Fruit fly (Drosophila melanogaster): ENCODE measurements around the gene CG9917.
A peak's percentile ranks its signal among the peaks of the same experiment; 100 is the strongest.

The CG9917 gene

DNA sequence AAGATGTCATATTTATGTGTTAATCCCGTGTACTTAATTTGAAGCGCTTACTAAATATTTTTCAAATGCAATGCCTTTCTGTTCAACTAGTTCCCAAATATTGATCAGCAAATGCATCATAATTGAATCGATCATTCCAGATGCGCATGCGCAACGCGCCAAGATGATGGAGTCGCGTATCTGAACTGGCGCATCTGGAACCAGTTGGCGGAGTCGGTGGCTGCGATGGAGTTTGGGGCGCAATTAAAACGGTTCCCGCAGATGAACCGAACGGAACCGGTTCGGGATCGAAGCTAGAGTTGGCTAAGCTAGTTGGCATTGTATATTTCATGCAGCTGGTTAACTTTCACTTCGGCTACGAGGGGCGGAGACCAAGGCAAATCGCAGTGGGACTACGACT is 2.4 kb upstream of the CG9917 start, which contains the start of gene CalpC (continued):
- TF ChIP-seq CG10654 (GFP tag; optimal IDR thresholded peaks at IDR 0.05), result no peak
- TF ChIP-seq CG11398 (GFP tag; optimal IDR thresholded peaks at IDR 0.05), result no peak
- TF ChIP-seq CG2120 (GFP tag; optimal IDR thresholded peaks at IDR 0.05), result no peak
- TF ChIP-seq p53 (GFP tag; optimal IDR thresholded peaks at IDR 0.05), result no peak
- TF ChIP-seq dmrt99B (tag; optimal IDR thresholded peaks at IDR 0.05), result no peak
- TF ChIP-seq CG12155 (GFP tag; optimal IDR thresholded peaks at IDR 0.05), result no peak
- TF ChIP-seq CG9437 (GFP tag; optimal IDR thresholded peaks at IDR 0.05), result no peak
- no peak for TF ChIP-seq Bdp1 (GFP tag; optimal IDR thresholded peaks at IDR 0.05)
- no peak for TF ChIP-seq CG4820 (GFP tag; optimal IDR thresholded peaks at IDR 0.05)
- TF ChIP-seq Hr78 (GFP tag; optimal IDR thresholded peaks at IDR 0.05), result no peak
- TF ChIP-seq TFAM (GFP tag; optimal IDR thresholded peaks at IDR 0.05), result no peak
- TF ChIP-seq Trl (optimal IDR thresholded peaks at IDR 0.05), result no peak
- TF ChIP-seq Trl (GFP tag; optimal IDR thresholded peaks at IDR 0.05), result no peak
- no peak for TF ChIP-seq en (GFP tag; optimal IDR thresholded peaks at IDR 0.05)
- TF ChIP-seq CG6813 (GFP tag; optimal IDR thresholded peaks at IDR 0.05), result no peak
- TF ChIP-seq CG18011 (GFP tag; optimal IDR thresholded peaks at IDR 0.05), result no peak
- TF ChIP-seq ewg (GFP tag; optimal IDR thresholded peaks at IDR 0.05), result peak; percentile 39
- no peak for TF ChIP-seq CG7928 (GFP tag; optimal IDR thresholded peaks at IDR 0.05)
- TF ChIP-seq eve (GFP tag; optimal IDR thresholded peaks at IDR 0.05), result no peak
- TF ChIP-seq ab (GFP tag; optimal IDR thresholded peaks at IDR 0.05), result no peak
- no peak for TF ChIP-seq CG13424 (tag; optimal IDR thresholded peaks at IDR 0.05)
- TF ChIP-seq CG32532 (GFP tag; IDR thresholded peaks at IDR 0.05), result no peak
- TF ChIP-seq bsh (GFP tag; optimal IDR thresholded peaks at IDR 0.05), result no peak
- TF ChIP-seq Doc3 (GFP tag; IDR thresholded peaks at IDR 0.05; ENCODE audit: partially characterized antibody), result no peak
- TF ChIP-seq Ravus (GFP tag; IDR thresholded peaks at IDR 0.05), result no peak
- no peak for TF ChIP-seq unpg (GFP tag; optimal IDR thresholded peaks at IDR 0.05)
- no peak for TF ChIP-seq CG8089 (GFP tag; optimal IDR thresholded peaks at IDR 0.05)
- TF ChIP-seq dimm (GFP tag; IDR thresholded peaks at IDR 0.05), result no peak
- TF ChIP-seq onecut (GFP tag; IDR thresholded peaks at IDR 0.05), result no peak
- no peak for TF ChIP-seq her (GFP tag; optimal IDR thresholded peaks at IDR 0.05)
- TF ChIP-seq Hey (tag; optimal IDR thresholded peaks at IDR 0.05), result no peak
- TF ChIP-seq CG10274 (GFP tag; optimal IDR thresholded peaks at IDR 0.05), result no peak
- no peak for TF ChIP-seq lab (GFP tag; optimal IDR thresholded peaks at IDR 0.05)
- TF ChIP-seq CG15269 (tag; optimal IDR thresholded peaks at IDR 0.05), result no peak
- TF ChIP-seq HLH54F (GFP tag; optimal IDR thresholded peaks at IDR 0.05), result no peak
- TF ChIP-seq CG3407 (GFP tag; optimal IDR thresholded peaks at IDR 0.05), result no peak
- TF ChIP-seq vvl (GFP tag; IDR thresholded peaks at IDR 0.05), result 0 out of 2 replicates have a peak, but pooled peaks have one; percentile 15
- no peak for TF ChIP-seq CG8924 (tag; optimal IDR thresholded peaks at IDR 0.05)
- no peak for TF ChIP-seq disco-r (GFP tag; optimal IDR thresholded peaks at IDR 0.05)
- no peak for TF ChIP-seq CG6272 (GFP tag; IDR thresholded peaks at IDR 0.05)
- peak; percentile 78; the same call in 2 of the 4 replicates for TF ChIP-seq chinmo (GFP tag; IDR thresholded peaks at IDR 0.05; ENCODE audit: partially characterized antibody)
- TF ChIP-seq CG1603 (tag; optimal IDR thresholded peaks at IDR 0.05), result peak; percentile 33
- no peak for TF ChIP-seq Mrtf (GFP tag; IDR thresholded peaks at IDR 0.05)
- TF ChIP-seq fu2 (GFP tag; optimal IDR thresholded peaks at IDR 0.05), result no peak
- no peak for TF ChIP-seq sima (GFP tag; optimal IDR thresholded peaks at IDR 0.05)
- no peak for TF ChIP-seq Neu2 (GFP tag; optimal IDR thresholded peaks at IDR 0.05; ENCODE audit: borderline replicate concordance)
- no peak for TF ChIP-seq CG14014 (GFP tag; IDR thresholded peaks at IDR 0.05)
- TF ChIP-seq Atf6 (GFP tag; IDR thresholded peaks at IDR 0.05), result no peak
- peak; percentile 29 for TF ChIP-seq phol (tag; optimal IDR thresholded peaks at IDR 0.05)
- TF ChIP-seq kni (GFP tag; optimal IDR thresholded peaks at IDR 0.05), result no peak
- TF ChIP-seq stwl (tag; optimal IDR thresholded peaks at IDR 0.05), result peak; percentile 15
- TF ChIP-seq Dip2 (GFP tag; IDR thresholded peaks at IDR 0.05), result no peak
